Worm (Caenorhabditis elegans) whole organism, L3 larva: ENCODE results near the gene smr-1.

ENCODE experiments used
- ceh-82 ChIP-seq: fragments of 150-350 bp; optimal IDR thresholded peaks from 2 replicates; lab custom pipeline; 2014; ENCODE audit warnings: missing biosample characterization, missing genetic modification characterization
- lin-15B ChIP-seq: fragments of 150-350 bp; optimal IDR thresholded peaks from 2 replicates; lab custom pipeline; 2014; ENCODE audit warnings: missing biosample characterization, missing genetic modification characterization

ce11 chrIII:1161946-1162345, 19.0 kb downstream of the smr-1 start:
- TF ChIP-seq lin-15B (tag; lab: Kevin White, UChicago): no peak
- TF ChIP-seq ceh-82 (tag; lab: Kevin White, UChicago): no peak
